Fruit fly (Drosophila melanogaster): ENCODE measurements around the gene Mdh1.

DNA sequence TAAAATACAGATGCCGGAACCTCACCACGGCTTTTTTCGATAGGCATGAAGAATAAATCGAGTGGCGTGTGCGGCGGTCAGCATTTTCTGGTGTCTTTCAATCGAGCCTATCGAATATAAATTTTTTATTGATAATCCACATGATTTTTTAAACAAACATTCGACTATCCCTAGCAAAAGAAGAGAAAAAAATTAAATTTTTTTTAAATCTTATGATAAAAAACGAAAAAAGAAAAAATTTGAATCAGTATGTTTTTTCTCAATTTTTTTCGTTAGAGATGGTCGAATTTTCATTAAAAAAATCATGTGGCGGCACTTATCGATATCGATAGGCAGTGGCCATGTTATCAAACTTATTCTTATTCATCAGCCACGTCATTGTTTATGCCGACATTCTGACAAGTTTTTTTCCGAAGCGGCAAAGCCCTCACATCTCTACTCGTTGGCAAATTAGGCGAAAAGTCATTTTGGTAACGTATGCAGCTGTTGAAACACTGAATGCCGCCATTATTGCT lies 30.5 kb upstream of the Mdh1 start, which contains the start of the genes SmB and KdelR:
- no peak for TF ChIP-seq CG9948 (tag; optimal IDR thresholded peaks at IDR 0.05)
- TF ChIP-seq CG8159 (tag; optimal IDR thresholded peaks at IDR 0.05), result no peak
- no peak for TF ChIP-seq CG14655 (GFP tag; optimal IDR thresholded peaks at IDR 0.05)
